Worm (Caenorhabditis elegans) whole organism, L2 larva: ENCODE data around the gene T07F12.1.
A peak's percentile ranks its signal among the peaks of the same experiment; 100 is the strongest.

Experiments
- F13H6.1 ChIP-seq: sonication (generic microtip); optimal IDR thresholded peaks from 2 replicates; lab custom pipeline; 2016; ENCODE audit warnings: missing genetic modification characterization, missing compliant biosample characterization
- R02D3.7 ChIP-seq: fragments of 150-350 bp; optimal IDR thresholded peaks from 2 replicates; lab custom pipeline; 2014; ENCODE audit warnings: missing biosample characterization, missing genetic modification characterization
- ama-1 ChIP-seq: fragments of 150-350 bp; optimal IDR thresholded peaks from 2 replicates; lab custom pipeline; 2018; ENCODE audit warnings: inconsistent platforms
- ceh-82 ChIP-seq: fragments of 150-350 bp; optimal IDR thresholded peaks from 2 replicates; lab custom pipeline; 2014; ENCODE audit warnings: missing biosample characterization, missing genetic modification characterization
- fos-1 ChIP-seq: fragments of 150-350 bp; optimal IDR thresholded peaks from 2 replicates; lab custom pipeline; 2014; ENCODE audit warnings: missing biosample characterization, missing genetic modification characterization
- mdl-1 ChIP-seq, 2 experiments: fragments of 150-350 bp in 1 of 2; sonication (generic microtip) in 1 of 2; optimal IDR thresholded peaks; 2 replicates each; lab custom pipeline; 2017; ENCODE audit warnings: missing biosample characterization in 2 of 2, missing genetic modification characterization in 2 of 2
- nhr-237 ChIP-seq: fragments of 150-350 bp; optimal IDR thresholded peaks from 2 replicates; lab custom pipeline; 2014; ENCODE audit warnings: missing biosample characterization, missing genetic modification characterization
- nhr-25 ChIP-seq: fragments of 150-350 bp; sonication (generic microtip); optimal IDR thresholded peaks from 3 replicates; lab custom pipeline; 2014; ENCODE audit warnings: missing biosample characterization, missing genetic modification characterization
- sma-9 ChIP-seq, 2 experiments: fragments of 150-350 bp in 1 of 2; sonication (generic microtip) in 1 of 2; optimal IDR thresholded peaks; 2 replicates each; lab custom pipeline; 2014 to 2016; ENCODE audit warnings: missing genetic modification characterization in 2 of 2, mild to moderate bottlenecking in 1 of 2, missing biosample characterization in 1 of 2, missing compliant biosample characterization in 1 of 2, missing genetic modification reagents in 1 of 2, moderate library complexity in 1 of 2
- unc-62 ChIP-seq: fragments of 150-350 bp; optimal IDR thresholded peaks from 2 replicates; lab custom pipeline; 2014; ENCODE audit warnings: missing biosample characterization, missing genetic modification reagents, missing genetic modification characterization
- ztf-4 ChIP-seq: fragments of 150-350 bp; optimal IDR thresholded peaks from 2 replicates; lab custom pipeline; 2014; ENCODE audit warnings: missing biosample characterization, missing genetic modification characterization

DNA sequence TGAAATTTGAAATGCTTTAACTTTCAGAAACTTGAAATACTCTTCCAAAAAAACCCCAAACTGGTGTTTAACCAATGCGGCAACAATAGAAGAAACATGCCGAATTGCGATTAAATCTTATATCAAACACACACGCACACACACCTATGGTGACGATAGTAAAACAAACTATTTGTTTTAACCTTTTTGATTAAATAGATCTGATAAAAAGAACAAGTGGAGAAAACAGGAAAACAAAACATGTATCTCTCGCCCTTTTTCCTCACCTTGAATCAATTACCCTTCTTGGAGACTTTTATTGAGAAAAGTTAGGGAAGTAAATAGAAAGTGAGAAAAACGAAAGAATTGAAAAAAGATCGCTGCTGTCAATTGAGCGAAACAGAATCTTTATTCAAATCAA lies 32.4 kb upstream of the T07F12.1 start:
- TF ChIP-seq sma-9 (GFP tag; optimal IDR thresholded peaks at IDR 0.05; lab: Kevin White, UChicago) (no peak), sma-9 (tag; optimal IDR thresholded peaks at IDR 0.05; lab: Kevin White, UChicago) (no peak), mdl-1 (tag; optimal IDR thresholded peaks at IDR 0.05; lab: Kevin White, UChicago) (no peak), nhr-237 (tag; lab: Kevin White, UChicago) (no peak), ceh-82 (tag; lab: Kevin White, UChicago) (no peak), ama-1 (lab: Kevin White, UChicago) (no peak), fos-1 (tag; lab: Kevin White, UChicago) (no peak), nhr-25 (tag; lab: Kevin White, UChicago) (peak; percentile 37), unc-62 (no peak), F13H6.1 (tag; lab: Kevin White, UChicago) (no peak), ztf-4 (tag; lab: Kevin White, UChicago) (no peak), R02D3.7 (tag; lab: Kevin White, UChicago) (no peak)
